Worm (Caenorhabditis elegans) whole organism, L3 larva: ENCODE measurements around the gene ccdc-12.
A peak's percentile ranks its signal among the peaks of the same experiment; 100 is the strongest.

Experiments used
- ZK546.5 ChIP-seq: sonication (generic microtip); optimal IDR thresholded peaks from 2 replicates; lab custom pipeline; 2017; ENCODE audit warnings: missing biosample characterization, missing genetic modification characterization
- aly-2 ChIP-seq: fragments of 150-350 bp; optimal IDR thresholded peaks from 2 replicates; lab custom pipeline; 2014; ENCODE audit warnings: missing biosample characterization, missing genetic modification characterization
- ama-1 ChIP-seq: fragments of 150-350 bp; optimal IDR thresholded peaks from 2 replicates; lab custom pipeline; 2018
- ceh-16 ChIP-seq: sonication (generic microtip); optimal IDR thresholded peaks from 2 replicates; lab custom pipeline; 2017; ENCODE audit warnings: missing biosample characterization, missing genetic modification characterization
- ceh-28 ChIP-seq: fragments of 150-350 bp; optimal IDR thresholded peaks from 2 replicates; lab custom pipeline; 2014; ENCODE audit warnings: missing biosample characterization, missing genetic modification reagents, missing genetic modification characterization
- ceh-82 ChIP-seq: fragments of 150-350 bp; optimal IDR thresholded peaks from 2 replicates; lab custom pipeline; 2014; ENCODE audit warnings: missing biosample characterization, missing genetic modification characterization
- ceh-9 ChIP-seq: sonication (generic microtip); optimal IDR thresholded peaks from 2 replicates; lab custom pipeline; 2018; ENCODE audit warnings: missing biosample characterization, missing genetic modification characterization
- daf-12 ChIP-seq: fragments of 150-350 bp; optimal IDR thresholded peaks from 2 replicates; lab custom pipeline; 2014; ENCODE audit warnings: missing biosample characterization, missing genetic modification reagents, missing genetic modification characterization
- egl-27 ChIP-seq: sonication (generic microtip); optimal IDR thresholded peaks from 4 replicates; lab custom pipeline; 2017; ENCODE audit warnings: missing biosample characterization, missing genetic modification reagents, missing genetic modification characterization
- egl-5 ChIP-seq: fragments of 150-350 bp; optimal IDR thresholded peaks from 2 replicates; lab custom pipeline; 2017; ENCODE audit warnings: missing biosample characterization, missing genetic modification reagents, missing genetic modification characterization, inconsistent platforms
- elt-1 ChIP-seq: fragments of 150-350 bp; optimal IDR thresholded peaks from 2 replicates; lab custom pipeline; 2014; ENCODE audit warnings: missing biosample characterization, missing genetic modification characterization
- elt-2 ChIP-seq: sonication (generic microtip); optimal IDR thresholded peaks from 2 replicates; lab custom pipeline; 2016; ENCODE audit warnings: missing genetic modification reagents, mild to moderate bottlenecking, missing genetic modification characterization, missing compliant biosample characterization
- fos-1 ChIP-seq: fragments of 150-350 bp; optimal IDR thresholded peaks from 2 replicates; lab custom pipeline; 2014; ENCODE audit warnings: missing biosample characterization, missing genetic modification characterization
- hmg-11 ChIP-seq: sonication (generic microtip); optimal IDR thresholded peaks from 2 replicates; lab custom pipeline; 2016; ENCODE audit warnings: missing genetic modification characterization, missing compliant biosample characterization
- jun-1 ChIP-seq: fragments of 150-350 bp; optimal IDR thresholded peaks from 2 replicates; lab custom pipeline; 2014; ENCODE audit warnings: missing biosample characterization, missing genetic modification reagents, missing genetic modification characterization
- lin-15B ChIP-seq: fragments of 150-350 bp; optimal IDR thresholded peaks from 2 replicates; lab custom pipeline; 2014; ENCODE audit warnings: missing biosample characterization, missing genetic modification characterization
- lin-39 ChIP-seq: fragments of 150-350 bp; optimal IDR thresholded peaks from 2 replicates; lab custom pipeline; 2018; ENCODE audit warnings: missing biosample characterization, missing genetic modification reagents, missing genetic modification characterization
- lsy-12 ChIP-seq: sonication (generic microtip); optimal IDR thresholded peaks from 2 replicates; lab custom pipeline; 2016; ENCODE audit warnings: mild to moderate bottlenecking, missing genetic modification characterization, missing compliant biosample characterization
- mdl-1 ChIP-seq: fragments of 150-350 bp; optimal IDR thresholded peaks from 2 replicates; lab custom pipeline; 2014; ENCODE audit warnings: missing biosample characterization, missing genetic modification characterization
- mml-1 ChIP-seq: fragments of 150-350 bp; sonication (generic microtip); optimal IDR thresholded peaks from 3 replicates; lab custom pipeline; 2014; ENCODE audit warnings: missing biosample characterization, missing genetic modification characterization
- nhr-11 ChIP-seq: fragments of 150-350 bp; optimal IDR thresholded peaks from 2 replicates; lab custom pipeline; 2014; ENCODE audit warnings: missing biosample characterization, missing genetic modification characterization
- nhr-12 ChIP-seq: fragments of 150-350 bp; optimal IDR thresholded peaks from 2 replicates; lab custom pipeline; 2014; ENCODE audit warnings: missing biosample characterization, missing genetic modification characterization
- nhr-23 ChIP-seq: fragments of 150-350 bp; optimal IDR thresholded peaks from 2 replicates; lab custom pipeline; 2014; ENCODE audit warnings: missing biosample characterization, missing genetic modification reagents, missing genetic modification characterization
- nhr-237 ChIP-seq: fragments of 150-350 bp; optimal IDR thresholded peaks from 2 replicates; lab custom pipeline; 2014; ENCODE audit warnings: missing biosample characterization, missing genetic modification characterization
- nhr-67 ChIP-seq: fragments of 150-350 bp; optimal IDR thresholded peaks from 2 replicates; lab custom pipeline; 2014; ENCODE audit warnings: missing biosample characterization, missing genetic modification characterization
- pha-4 ChIP-seq: fragments of 150-350 bp; optimal IDR thresholded peaks from 2 replicates; lab custom pipeline; 2014; ENCODE audit warnings: missing biosample characterization, missing genetic modification reagents, missing genetic modification characterization
- pqm-1 ChIP-seq: fragments of 150-350 bp; optimal IDR thresholded peaks from 2 replicates; lab custom pipeline; 2017; ENCODE audit warnings: missing biosample characterization, missing genetic modification characterization, inconsistent platforms
- sea-2 ChIP-seq: fragments of 150-350 bp; sonication (generic microtip); optimal IDR thresholded peaks from 4 replicates; lab custom pipeline; 2014; ENCODE audit warnings: missing biosample characterization, missing genetic modification reagents, missing genetic modification characterization
- snpc-4 ChIP-seq: fragments of 150-350 bp; optimal IDR thresholded peaks from 2 replicates; lab custom pipeline; 2014; ENCODE audit warnings: missing biosample characterization, missing genetic modification characterization
- tbx-2 ChIP-seq: sonication (generic microtip); optimal IDR thresholded peaks from 2 replicates; lab custom pipeline; 2016; ENCODE audit warnings: mild to moderate bottlenecking, missing genetic modification characterization, missing compliant biosample characterization
- zag-1 ChIP-seq: fragments of 150-350 bp; optimal IDR thresholded peaks from 2 replicates; lab custom pipeline; 2014; ENCODE audit warnings: missing biosample characterization, missing genetic modification characterization
- ztf-11 ChIP-seq: fragments of 150-350 bp; optimal IDR thresholded peaks from 2 replicates; lab custom pipeline; 2014; ENCODE audit warnings: missing biosample characterization, missing genetic modification characterization
- ztf-4 ChIP-seq: fragments of 150-350 bp; optimal IDR thresholded peaks from 2 replicates; lab custom pipeline; 2014; ENCODE audit warnings: missing biosample characterization, missing genetic modification characterization

ccdc-12 gene

ce11 chrIV:2529281-2529680 is 34.3 kb upstream of the ccdc-12 start:
- TF ChIP-seq ceh-28 (peak; percentile 93), ZK546.5 (tag; lab: Kevin White, UChicago) (no peak)

ce11 chrIV:2528741-2529140 is 33.8 kb upstream of the ccdc-12 start:
- TF ChIP-seq ceh-28 = peak; percentile 90

ce11 chrIV:2526836-2527235 is 31.9 kb upstream of the ccdc-12 start:
- TF ChIP-seq egl-5 (no peak), ceh-28 (peak; percentile 85)

- TF ChIP-seq sea-2 (GFP tag; lab: Kevin White, UChicago) (no peak), lin-39 (tag; lab: Kevin White, UChicago) (no peak), lin-15B (tag; lab: Kevin White, UChicago) (no peak), snpc-4 (no peak), ZK546.5 (tag; lab: Kevin White, UChicago) (no peak), nhr-67 (tag; lab: Kevin White, UChicago) (no peak), pqm-1 (tag; lab: Kevin White, UChicago) (no peak), nhr-12 (tag; lab: Kevin White, UChicago) (no peak), fos-1 (no peak), nhr-23 (tag; lab: Kevin White, UChicago) (no peak)
Observed at ce11 chrIV:2507824-2508223, 12.8 kb upstream of the ccdc-12 start, which contains the start of gene Y69A2AR.22. Y69A2AR.22 (minus strand) TSS chrIV:2507924.

- peak; percentile 27 for TF ChIP-seq aly-2 (tag; lab: Kevin White, UChicago)
- TF ChIP-seq elt-1 (tag; lab: Kevin White, UChicago) = no peak
- TF ChIP-seq elt-2 (tag; lab: Kevin White, UChicago) = peak; percentile 10
- no peak for TF ChIP-seq egl-27 (tag; lab: Kevin White, UChicago)
- TF ChIP-seq, all 47 proteins: peak for 2
Observed at ce11 chrIV:2497615-2498183, 2.7 kb upstream of the ccdc-12 start, which contains the start of gene Y69A2AR.16. Y69A2AR.16 (plus strand) TSS chrIV:2497803.

ce11 chrIV:2496084-2496483 is 1.1 kb upstream of the ccdc-12 start:
- TF ChIP-seq ceh-9 (no peak), aly-2 (tag; lab: Kevin White, UChicago) (no peak), zag-1 (tag; lab: Kevin White, UChicago) (no peak), hmg-11 (no peak), tbx-2 (tag; lab: Kevin White, UChicago) (no peak), daf-12 (tag; lab: Kevin White, UChicago) (no peak), mml-1 (tag; lab: Kevin White, UChicago) (no peak), ceh-16 (tag; lab: Kevin White, UChicago) (no peak), pha-4 (no peak), egl-27 (tag; lab: Kevin White, UChicago) (no peak), nhr-67 (tag; lab: Kevin White, UChicago) (no peak), snpc-4 (no peak), ztf-4 (tag; lab: Kevin White, UChicago) (no peak), nhr-237 (tag; lab: Kevin White, UChicago) (no peak), lsy-12 (tag; lab: Kevin White, UChicago) (no peak), ama-1 (lab: Kevin White, UChicago) (no peak), ZK546.5 (tag; lab: Kevin White, UChicago) (no peak), jun-1 (tag; lab: Kevin White, UChicago) (no peak)

- TF ChIP-seq ztf-11 = no peak
- no peak for TF ChIP-seq ceh-28
- no peak for TF ChIP-seq elt-1 (tag; lab: Kevin White, UChicago)
- TF ChIP-seq ceh-82 = no peak
- TF ChIP-seq pqm-1 (tag; lab: Kevin White, UChicago) = no peak
- TF ChIP-seq snpc-4 = no peak
- TF ChIP-seq nhr-11 (tag; lab: Kevin White, UChicago) = no peak
- no peak for TF ChIP-seq mdl-1
Observed at ce11 chrIV:2488520-2488919, 6.5 kb downstream of the ccdc-12 start, which contains the start of gene Y69A2AR.19. Y69A2AR.19 (plus strand) TSS chrIV:2488820.
